Worm (Caenorhabditis elegans): ENCODE results near the gene mec-14.

mec-14 gene

ce11 chrIII:7152569-7152968 is 40.2 kb downstream of the mec-14 start:
- TF ChIP-seq nhr-25 (tag; optimal IDR thresholded peaks at IDR 0.05) (no peak), nhr-23 (tag; optimal IDR thresholded peaks at IDR 0.05) (peak; percentile 37), nhr-11 (tag; optimal IDR thresholded peaks at IDR 0.05) (no peak)

ce11 chrIII:7150162-7150561 is 42.6 kb downstream of the mec-14 start:
- no peak for TF ChIP-seq lsy-12 (tag; optimal IDR thresholded peaks at IDR 0.05)
- TF ChIP-seq nhr-25 (tag; optimal IDR thresholded peaks at IDR 0.05) = no peak
- no peak for TF ChIP-seq ceh-28 (tag; optimal IDR thresholded peaks at IDR 0.05)

ce11 chrIII:7148191-7148590 is 44.6 kb downstream of the mec-14 start:
- TF ChIP-seq ceh-9 (tag; optimal IDR thresholded peaks at IDR 0.05) = no peak
- TF ChIP-seq nhr-43 (tag; optimal IDR thresholded peaks at IDR 0.05; ENCODE audit: poor library complexity, severe bottlenecking) = no peak
- TF ChIP-seq jun-1 (tag; optimal IDR thresholded peaks at IDR 0.05) = no peak
- TF ChIP-seq pqm-1 (tag; optimal IDR thresholded peaks at IDR 0.05) = no peak
- no peak for TF ChIP-seq nhr-237 (tag; optimal IDR thresholded peaks at IDR 0.05)
- TF ChIP-seq zag-1 (tag; optimal IDR thresholded peaks at IDR 0.05) = no peak
- TF ChIP-seq aly-2 (tag; optimal IDR thresholded peaks at IDR 0.05) = no peak
- TF ChIP-seq ama-1 (optimal IDR thresholded peaks at IDR 0.05) = no peak
- TF ChIP-seq ztf-4 (tag; optimal IDR thresholded peaks at IDR 0.05) = no peak
- TF ChIP-seq hmg-11 (tag; optimal IDR thresholded peaks at IDR 0.05) = no peak
- TF ChIP-seq R02D3.7 (tag; optimal IDR thresholded peaks at IDR 0.05) = no peak
- no peak for TF ChIP-seq lin-15B (tag; optimal IDR thresholded peaks at IDR 0.05)
- no peak for TF ChIP-seq nhr-11 (tag; optimal IDR thresholded peaks at IDR 0.05)
- TF ChIP-seq nhr-12 (tag; optimal IDR thresholded peaks at IDR 0.05) = no peak
- no peak for TF ChIP-seq egl-5 (tag; optimal IDR thresholded peaks at IDR 0.05)
- no peak for TF ChIP-seq lin-39 (tag; optimal IDR thresholded peaks at IDR 0.05)
- TF ChIP-seq unc-39 (tag; optimal IDR thresholded peaks at IDR 0.05) = no peak

ce11 chrIII:7146341-7146740 is 46.5 kb downstream of the mec-14 start:
- no peak for TF ChIP-seq egl-27 (tag; optimal IDR thresholded peaks at IDR 0.05)
- TF ChIP-seq nhr-77 (tag; optimal IDR thresholded peaks at IDR 0.05) = no peak
- TF ChIP-seq ZK546.5 (tag; optimal IDR thresholded peaks at IDR 0.05) = no peak
- no peak for TF ChIP-seq ceh-82 (tag; optimal IDR thresholded peaks at IDR 0.05)
- no peak for TF ChIP-seq R02D3.7 (tag; optimal IDR thresholded peaks at IDR 0.05)
- TF ChIP-seq ama-1 (optimal IDR thresholded peaks at IDR 0.05) = no peak
- TF ChIP-seq aly-2 (tag; optimal IDR thresholded peaks at IDR 0.05) = no peak
- no peak for TF ChIP-seq nhr-28 (tag; optimal IDR thresholded peaks at IDR 0.05)
- TF ChIP-seq nhr-23 (tag; optimal IDR thresholded peaks at IDR 0.05) = no peak
- no peak for TF ChIP-seq mml-1 (tag; optimal IDR thresholded peaks at IDR 0.05)
- TF ChIP-seq eor-1 (tag; optimal IDR thresholded peaks at IDR 0.05) = no peak
- no peak for TF ChIP-seq ceh-9 (tag; optimal IDR thresholded peaks at IDR 0.05)
- TF ChIP-seq nhr-25 (tag; optimal IDR thresholded peaks at IDR 0.05) = no peak
- no peak for TF ChIP-seq nhr-11 (tag; optimal IDR thresholded peaks at IDR 0.05)
- no peak for TF ChIP-seq pha-4 (tag; optimal IDR thresholded peaks at IDR 0.05)
- no peak for TF ChIP-seq unc-39 (tag; optimal IDR thresholded peaks at IDR 0.05)

ce11 chrIII:7144749-7145148 is 48.0 kb downstream of the mec-14 start, which contains the start of gene glr-2:
TSS of gene glr-2 (minus strand) at chrIII:7144959.
- TF ChIP-seq ceh-16 (tag; optimal IDR thresholded peaks at IDR 0.05) (no peak), daf-12 (tag; optimal IDR thresholded peaks at IDR 0.05) (no peak), zag-1 (tag; optimal IDR thresholded peaks at IDR 0.05) (no peak), fkh-2 (tag; optimal IDR thresholded peaks at IDR 0.05) (no peak), ceh-82 (tag; optimal IDR thresholded peaks at IDR 0.05) (no peak)

ce11 chrIII:7142172-7142601 is 50.6 kb downstream of the mec-14 start:
- TF ChIP-seq pqm-1 (tag; optimal IDR thresholded peaks at IDR 0.05) (peak; percentile 45), nhr-77 (tag; optimal IDR thresholded peaks at IDR 0.05) (no peak), nfya-1 (tag; optimal IDR thresholded peaks at IDR 0.05; ENCODE audit: insufficient read depth) (peak; percentile 43), ama-1 (optimal IDR thresholded peaks at IDR 0.05) (peak; percentile 76), snpc-4 (tag; optimal IDR thresholded peaks at IDR 0.05) (peak; percentile 97), zag-1 (tag; optimal IDR thresholded peaks at IDR 0.05) (no peak), elt-2 (tag; optimal IDR thresholded peaks at IDR 0.05) (peak; percentile 26), ztf-4 (tag; optimal IDR thresholded peaks at IDR 0.05) (no peak), nhr-25 (tag; optimal IDR thresholded peaks at IDR 0.05) (peak; percentile 11)
